Fruit fly (Drosophila melanogaster) whole organism, embryonic: ENCODE data around the gene CG7071.

ENCODE experiments used
- Aef1 ChIP-seq: fragments of 200-800 bp; sonication (Bioruptor generic); IDR thresholded peaks from 3 replicates; pipeline ENCODE4 v1.3.6; 2022; ENCODE audit warnings: missing biosample characterization, missing genetic modification characterization
- BEAF-32 ChIP-seq: fragments of 200-800 bp; sonication (Bioruptor generic); optimal IDR thresholded peaks from 3 replicates; lab custom pipeline; 2017; ENCODE audit warnings: missing biosample characterization, missing genetic modification characterization, mild to moderate bottlenecking, moderate library complexity, missing genetic modification reagents
- CG10274 ChIP-seq: fragments of 200-800 bp; sonication (Bioruptor generic); optimal IDR thresholded peaks from 3 replicates; lab custom pipeline; 2017; ENCODE audit warnings: missing biosample characterization, mild to moderate bottlenecking, missing genetic modification characterization
- CG11560 ChIP-seq: fragments of 200-800 bp; sonication (Bioruptor generic); IDR thresholded peaks from 3 replicates; pipeline ENCODE4 v1.3.6; 2022; ENCODE audit warnings: missing biosample characterization, missing genetic modification characterization
- CG11695 ChIP-seq: fragments of 200-800 bp; sonication (Bioruptor generic); IDR thresholded peaks from 3 replicates; pipeline ENCODE4 v1.3.6; 2022; ENCODE audit warnings: missing biosample characterization, missing genetic modification characterization
- CG12071 ChIP-seq: fragments of 200-800 bp; sonication (Bioruptor generic); optimal IDR thresholded peaks from 3 replicates; lab custom pipeline; 2018; ENCODE audit warnings: missing biosample characterization, mild to moderate bottlenecking, missing genetic modification characterization
- CG12104 ChIP-seq: fragments of 200-800 bp; sonication (Bioruptor generic); optimal IDR thresholded peaks from 3 replicates; lab custom pipeline; 2016; ENCODE audit warnings: missing biosample characterization, missing genetic modification characterization
- CG13287 ChIP-seq: fragments of 200-800 bp; sonication (Bioruptor generic); IDR thresholded peaks from 2 replicates; pipeline ENCODE4 v1.3.6; 2022; ENCODE audit warnings: missing biosample characterization, missing genetic modification characterization; ENCODE audit not compliant: partially characterized antibody
- CG16863 ChIP-seq: fragments of 200-800 bp; sonication (Bioruptor generic); optimal IDR thresholded peaks from 3 replicates; lab custom pipeline; 2016; ENCODE audit warnings: missing biosample characterization, missing genetic modification characterization
- CG33557 ChIP-seq: fragments of 200-800 bp; sonication (Bioruptor generic); optimal IDR thresholded peaks from 2 replicates; lab custom pipeline; 2019; ENCODE audit warnings: missing biosample characterization, mild to moderate bottlenecking, missing genetic modification characterization, moderate library complexity
- CG43689 ChIP-seq: fragments of 200-800 bp; sonication (Bioruptor generic); IDR thresholded peaks from 2 replicates; pipeline ENCODE4 v1.3.6; 2022; ENCODE audit warnings: missing biosample characterization, missing genetic modification characterization
- CG4617 ChIP-seq: fragments of 200-800 bp; sonication (Bioruptor generic); optimal IDR thresholded peaks from 3 replicates; lab custom pipeline; 2016; ENCODE audit warnings: missing biosample characterization, missing genetic modification characterization, borderline replicate concordance
- CG5180 ChIP-seq: fragments of 200-800 bp; sonication (Bioruptor generic); optimal IDR thresholded peaks from 3 replicates; lab custom pipeline; 2017; ENCODE audit warnings: missing biosample characterization, missing genetic modification characterization, mild to moderate bottlenecking, moderate library complexity, missing genetic modification reagents
- CG5245 ChIP-seq: fragments of 200-800 bp; sonication (Bioruptor generic); optimal IDR thresholded peaks from 3 replicates; lab custom pipeline; 2016; ENCODE audit warnings: missing biosample characterization, missing genetic modification characterization
- CG6175 ChIP-seq: fragments of 200-800 bp; sonication (Bioruptor generic); IDR thresholded peaks from 3 replicates; pipeline ENCODE4 v1.3.6; 2022; ENCODE audit warnings: missing biosample characterization, missing genetic modification characterization
- CG7987 ChIP-seq: fragments of 200-800 bp; sonication (Bioruptor generic); optimal IDR thresholded peaks from 2 replicates; lab custom pipeline; 2018; ENCODE audit warnings: missing biosample characterization, mild to moderate bottlenecking, missing genetic modification characterization, moderate library complexity
- CHES-1-like ChIP-seq: fragments of 200-800 bp; sonication (Bioruptor generic); optimal IDR thresholded peaks from 2 replicates; lab custom pipeline; 2016; ENCODE audit warnings: missing biosample characterization, missing genetic modification characterization
- CrebB ChIP-seq: fragments of 200-800 bp; sonication (Bioruptor generic); optimal IDR thresholded peaks from 3 replicates; lab custom pipeline; 2018; ENCODE audit warnings: missing biosample characterization, mild to moderate bottlenecking, missing genetic modification characterization
- Dll ChIP-seq: fragments of 200-800 bp; sonication (Bioruptor generic); IDR thresholded peaks from 4 replicates; pipeline ENCODE4 v1.3.6; 2022; ENCODE audit warnings: missing biosample characterization, missing genetic modification characterization; ENCODE audit not compliant: partially characterized antibody
- Dp ChIP-seq: fragments of 200-800 bp; sonication (Bioruptor generic); optimal IDR thresholded peaks from 2 replicates; lab custom pipeline; 2018; ENCODE audit warnings: missing biosample characterization, mild to moderate bottlenecking, missing genetic modification characterization, moderate library complexity
- E2f2 ChIP-seq: fragments of 200-800 bp; sonication (Bioruptor generic); IDR thresholded peaks from 2 replicates; pipeline ENCODE4 v1.3.6; 2022; ENCODE audit warnings: missing biosample characterization, missing genetic modification characterization
- Hey ChIP-seq: fragments of 200-800 bp; sonication (Bioruptor generic); optimal IDR thresholded peaks from 3 replicates; lab custom pipeline; 2018; ENCODE audit warnings: missing biosample characterization, mild to moderate bottlenecking, missing genetic modification characterization
- MBD-R2 ChIP-seq: fragments of 200-800 bp; sonication (Bioruptor generic); IDR thresholded peaks from 2 replicates; pipeline ENCODE4 v1.3.6; 2022; ENCODE audit warnings: missing biosample characterization, missing genetic modification characterization
- MESR4 ChIP-seq: fragments of 200-800 bp; sonication (Bioruptor generic); optimal IDR thresholded peaks from 2 replicates; lab custom pipeline; 2018; ENCODE audit warnings: missing biosample characterization, mild to moderate bottlenecking, missing genetic modification characterization, moderate library complexity
- Mad ChIP-seq: fragments of 200-800 bp; sonication (Bioruptor generic); optimal IDR thresholded peaks from 2 replicates; lab custom pipeline; 2016; ENCODE audit warnings: missing biosample characterization, missing genetic modification characterization
- Nf-YB ChIP-seq: fragments of 200-800 bp; sonication (Bioruptor generic); optimal IDR thresholded peaks from 3 replicates; lab custom pipeline; 2019; ENCODE audit warnings: missing biosample characterization, mild to moderate bottlenecking, missing genetic modification characterization, moderate library complexity
- Scr ChIP-seq: fragments of 200-800 bp; sonication (Bioruptor generic); IDR thresholded peaks from 2 replicates; pipeline ENCODE4 v1.3.6; 2022; ENCODE audit warnings: missing biosample characterization, missing genetic modification characterization; ENCODE audit not compliant: partially characterized antibody
- Usf ChIP-seq: fragments of 200-800 bp; sonication (Bioruptor generic); optimal IDR thresholded peaks from 2 replicates; lab custom pipeline; 2017; ENCODE audit warnings: missing genotype, missing biosample characterization, missing genetic modification characterization
- Xbp1 ChIP-seq: fragments of 200-800 bp; sonication (Bioruptor generic); optimal IDR thresholded peaks from 3 replicates; lab custom pipeline; 2016; ENCODE audit warnings: missing biosample characterization, mild to moderate bottlenecking, missing genetic modification characterization
- YL-1 ChIP-seq: fragments of 200-800 bp; sonication (Bioruptor generic); optimal IDR thresholded peaks from 3 replicates; lab custom pipeline; 2017; ENCODE audit warnings: missing biosample characterization, mild to moderate bottlenecking, missing genetic modification characterization
- amos ChIP-seq: fragments of 200-800 bp; sonication (Bioruptor generic); IDR thresholded peaks from 2 replicates; pipeline ENCODE4 v1.3.6; 2022; ENCODE audit warnings: missing biosample characterization, missing genetic modification characterization; ENCODE audit not compliant: partially characterized antibody
- bab2 ChIP-seq: fragments of 200-800 bp; sonication (Bioruptor generic); optimal IDR thresholded peaks from 2 replicates; lab custom pipeline; 2016; ENCODE audit warnings: missing biosample characterization, missing genetic modification characterization
- crol ChIP-seq: fragments of 200-800 bp; sonication (Bioruptor generic); IDR thresholded peaks from 2 replicates; pipeline ENCODE4 v1.3.6; 2022; ENCODE audit warnings: missing biosample characterization, missing genetic modification characterization
- crp ChIP-seq, 2 experiments: fragments of 200-800 bp; sonication (Bioruptor generic); optimal IDR thresholded peaks; 2 replicates in 1 of 2; 3 replicates in 1 of 2; lab custom pipeline; 2017; ENCODE audit warnings: missing biosample characterization in 2 of 2, missing genetic modification characterization in 2 of 2, mild to moderate bottlenecking in 1 of 2, moderate library complexity in 1 of 2
- dimm ChIP-seq: fragments of 200-800 bp; sonication (Bioruptor generic); IDR thresholded peaks from 2 replicates; pipeline ENCODE4 v1.3.6; 2022; ENCODE audit warnings: missing biosample characterization, missing genetic modification characterization
- dpn ChIP-seq, 2 experiments: fragments of 200-800 bp; sonication (Bioruptor generic); optimal IDR thresholded peaks; 3 replicates each; lab custom pipeline; 2016; ENCODE audit warnings: missing biosample characterization in 2 of 2, missing genetic modification characterization in 2 of 2
- gsb-n ChIP-seq: fragments of 200-800 bp; sonication (Bioruptor generic); optimal IDR thresholded peaks from 3 replicates; lab custom pipeline; 2018; ENCODE audit warnings: missing biosample characterization, mild to moderate bottlenecking, missing genetic modification characterization
- jing ChIP-seq: fragments of 200-800 bp; sonication (Bioruptor generic); optimal IDR thresholded peaks from 2 replicates; lab custom pipeline; 2018; ENCODE audit warnings: missing biosample characterization, mild to moderate bottlenecking, missing genetic modification characterization
- lbe ChIP-seq: fragments of 200-800 bp; sonication (Bioruptor generic); optimal IDR thresholded peaks from 2 replicates; lab custom pipeline; 2016; ENCODE audit warnings: missing biosample characterization, mild to moderate bottlenecking, missing genetic modification characterization
- nerfin-1 ChIP-seq: fragments of 200-800 bp; sonication (Bioruptor generic); optimal IDR thresholded peaks from 3 replicates; lab custom pipeline; 2019; ENCODE audit warnings: missing biosample characterization, mild to moderate bottlenecking, missing genetic modification characterization, moderate library complexity
- pzg ChIP-seq: fragments of 200-800 bp; sonication (Bioruptor generic); optimal IDR thresholded peaks from 3 replicates; lab custom pipeline; 2018; ENCODE audit warnings: missing biosample characterization, mild to moderate bottlenecking, missing genetic modification characterization, moderate library complexity
- ro ChIP-seq: fragments of 200-800 bp; sonication (Bioruptor generic); IDR thresholded peaks from 2 replicates; pipeline ENCODE4 v1.3.6; 2022; ENCODE audit warnings: missing biosample characterization, missing genetic modification characterization
- sd ChIP-seq: fragments of 200-800 bp; sonication (Bioruptor generic); optimal IDR thresholded peaks from 3 replicates; lab custom pipeline; 2018; ENCODE audit warnings: missing biosample characterization, mild to moderate bottlenecking, missing genetic modification characterization, moderate library complexity
- stwl ChIP-seq: fragments of 200-800 bp; sonication (Bioruptor generic); optimal IDR thresholded peaks from 3 replicates; lab custom pipeline; 2018; ENCODE audit warnings: missing biosample characterization, mild to moderate bottlenecking, missing genetic modification characterization, moderate library complexity
- sug ChIP-seq: fragments of 200-800 bp; optimal IDR thresholded peaks from 2 replicates; lab custom pipeline; 2019; ENCODE audit warnings: missing biosample characterization, mild to moderate bottlenecking, missing genetic modification characterization, moderate library complexity
- toy ChIP-seq: fragments of 200-800 bp; sonication (Bioruptor generic); IDR thresholded peaks from 2 replicates; pipeline ENCODE4 v1.3.6; 2022; ENCODE audit warnings: missing biosample characterization, missing genetic modification characterization
- unc-4 ChIP-seq: fragments of 200-800 bp; sonication (Bioruptor generic); IDR thresholded peaks from 2 replicates; pipeline ENCODE4 v1.3.6; 2022; ENCODE audit warnings: missing biosample characterization, missing genetic modification characterization; ENCODE audit not compliant: partially characterized antibody

The CG7071 gene

DNA sequence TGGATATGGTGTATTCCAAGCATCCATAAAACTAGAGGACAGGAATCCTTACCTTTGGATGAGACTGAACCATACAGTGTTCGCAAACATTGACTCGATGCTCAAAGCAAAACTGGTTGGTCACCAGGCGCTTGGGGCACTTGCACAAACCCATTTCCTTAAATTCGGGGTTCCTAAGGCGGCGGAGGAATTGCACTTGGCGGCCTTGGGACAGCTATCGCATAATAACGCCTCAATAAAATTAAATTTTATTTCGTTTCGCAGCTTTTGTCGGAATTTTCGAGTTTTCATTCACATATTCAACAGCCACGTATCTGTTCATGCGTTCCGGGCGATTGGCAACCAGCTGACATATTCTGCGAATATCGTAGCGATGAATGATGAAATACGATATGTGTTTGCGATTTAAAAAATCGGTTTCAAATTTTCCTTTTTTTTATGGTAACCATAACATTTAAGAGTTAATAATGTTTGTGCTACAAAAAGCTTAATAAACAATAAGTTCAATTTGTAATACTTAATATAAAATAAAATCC is 3.3 kb downstream of the CG7071 start, which contains the start of gene CG5382:
Gene CG5382, minus strand, starts transcription at position 324 of the 536 bp plus-strand sequence.
- peak; percentile 11 for TF ChIP-seq stwl (tag; lab: Kevin White, UChicago)
- TF ChIP-seq Aef1 (GFP tag; lab: Robert Waterston, UW), result no peak
- TF ChIP-seq BEAF-32, result peak; percentile 42
- TF ChIP-seq CG7987 (GFP tag; lab: Kevin White, UChicago), result no peak
- no peak for TF ChIP-seq CG33557 (GFP tag; lab: Kevin White, UChicago)
- TF ChIP-seq CG6175 (GFP tag; lab: Robert Waterston, UW), result no peak
- peak; percentile 34; the same call in 1 of the 2 replicates for TF ChIP-seq amos (GFP tag; lab: Robert Waterston, UW)
- peak in 1 of 2 experiments; percentile 83 for TF ChIP-seq crp (GFP tag; optimal IDR thresholded peaks at IDR 0.05; lab: Kevin White, UChicago)
- no peak for TF ChIP-seq gsb-n (tag; lab: Kevin White, UChicago)
- TF ChIP-seq Hey, result no peak
- TF ChIP-seq CG10274 (GFP tag; lab: Kevin White, UChicago), result no peak
- 0 out of 4 replicates have a peak, but pooled peaks have one; percentile 26 for TF ChIP-seq Dll (GFP tag; lab: Robert Waterston, UW)
- peak; percentile 74 for TF ChIP-seq CG4617 (GFP tag; lab: Kevin White, UChicago)
- 0 out of 2 replicates have a peak, but pooled peaks have one; percentile 27 for TF ChIP-seq unc-4 (GFP tag; lab: Robert Waterston, UW)
- peak; percentile 57 for TF ChIP-seq Xbp1 (GFP tag; lab: Kevin White, UChicago)
- TF ChIP-seq YL-1 (GFP tag; lab: Kevin White, UChicago), result peak; percentile 53
- TF ChIP-seq MESR4 (GFP tag; lab: Kevin White, UChicago), result peak; percentile 71
- TF ChIP-seq jing (GFP tag; lab: Kevin White, UChicago), result no peak
- TF ChIP-seq CG11560, result no peak
- TF ChIP-seq ro (GFP tag; lab: Robert Waterston, UW), result no peak
- TF ChIP-seq Nf-YB (GFP tag; lab: Kevin White, UChicago), result no peak
- TF ChIP-seq pzg (GFP tag; lab: Kevin White, UChicago), result peak; percentile 46
- peak; percentile 69 for TF ChIP-seq E2f2 (GFP tag; lab: Robert Waterston, UW)
- no peak for TF ChIP-seq CG12071 (GFP tag; lab: Kevin White, UChicago)
- TF ChIP-seq nerfin-1 (tag; lab: Kevin White, UChicago), result peak; percentile 36
- TF ChIP-seq Dp (GFP tag; lab: Kevin White, UChicago), result peak; percentile 50
- TF ChIP-seq CHES-1-like (GFP tag; lab: Kevin White, UChicago), result no peak
- no peak for TF ChIP-seq CG12104 (GFP tag; lab: Kevin White, UChicago)
- peak; percentile 18 for TF ChIP-seq lbe
- peak; percentile 22; the same call in 1 of the 2 replicates for TF ChIP-seq Scr (GFP tag; lab: Robert Waterston, UW)
- TF ChIP-seq MBD-R2, result peak; percentile 67
- TF ChIP-seq Usf, result no peak
- peak; percentile 30 for TF ChIP-seq sd (tag; lab: Kevin White, UChicago)
- TF ChIP-seq CG13287 (GFP tag; lab: Robert Waterston, UW), result peak; percentile 38; the same call in 1 of the 2 replicates
- TF ChIP-seq, all 482 proteins: peak for 19

DNA sequence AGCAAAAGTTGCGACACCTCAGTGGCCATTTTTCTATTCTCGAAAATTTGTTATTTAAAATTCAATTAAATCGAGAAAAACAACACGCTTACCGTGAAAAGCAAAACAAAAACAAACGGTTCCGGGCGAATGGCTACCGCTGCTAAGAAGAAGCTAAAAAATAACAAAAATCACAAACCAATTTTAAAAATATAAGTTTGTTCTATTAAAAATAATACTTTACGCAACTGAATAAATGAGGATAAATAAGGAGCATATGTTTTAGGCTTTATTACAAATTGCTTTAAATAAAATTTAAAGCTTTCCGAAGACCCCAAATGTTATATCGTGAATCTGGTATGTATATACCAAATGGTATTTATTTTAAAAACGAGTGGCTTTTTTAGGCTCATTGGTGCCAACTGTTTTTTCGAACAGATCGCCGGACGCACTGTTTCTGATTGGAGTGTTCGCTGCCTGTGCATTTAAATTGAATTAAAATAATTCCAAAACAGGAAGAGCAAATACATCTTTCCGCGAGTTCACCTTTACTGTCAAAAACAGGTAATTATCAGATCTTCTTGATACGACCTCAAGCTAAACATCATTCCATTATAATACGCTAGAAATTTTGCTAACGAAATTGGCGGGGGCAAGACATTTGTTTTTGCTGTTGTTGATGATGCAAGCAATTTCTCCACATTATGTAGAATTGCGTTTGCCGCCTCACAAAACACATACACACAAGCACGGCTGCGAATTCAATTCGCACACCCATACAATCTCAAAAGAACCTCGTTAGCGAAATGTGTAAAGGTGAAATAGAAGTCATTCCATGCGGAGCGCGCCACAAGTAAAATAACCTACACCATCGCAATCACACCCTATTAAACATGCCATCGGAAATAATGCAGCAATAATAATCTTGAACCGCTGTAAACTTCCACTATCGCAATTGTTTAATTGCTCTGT is 5.0 kb downstream of the CG7071 start, which contains the start of the genes Polr3F and PyK:
Gene Polr3F, minus strand, starts transcription at position 248 of the 951 bp plus-strand sequence.
Gene PyK, plus strand, starts transcription at position 411 of the 951 bp plus-strand sequence.
- TF ChIP-seq bab2 (GFP tag; lab: Kevin White, UChicago), result no peak
- no peak for TF ChIP-seq toy (GFP tag; lab: Robert Waterston, UW)
- no peak for TF ChIP-seq Mad (GFP tag; lab: Kevin White, UChicago)
- TF ChIP-seq CG16863 (GFP tag; lab: Kevin White, UChicago), result peak; percentile 3
- TF ChIP-seq crol (GFP tag; lab: Robert Waterston, UW), result no peak
- TF ChIP-seq nerfin-1 (tag; lab: Kevin White, UChicago), result no peak
- no peak for TF ChIP-seq CG5245
- no peak for TF ChIP-seq CG11695 (GFP tag; lab: Robert Waterston, UW)
- TF ChIP-seq CrebB (tag; lab: Kevin White, UChicago), result no peak
- TF ChIP-seq dimm (GFP tag; lab: Robert Waterston, UW), result no peak
- TF ChIP-seq CG5180 (GFP tag; lab: Kevin White, UChicago), result no peak
- TF ChIP-seq CG43689 (GFP tag; lab: Robert Waterston, UW), result no peak
- peak in 1 of 2 experiments; percentile 23 for TF ChIP-seq dpn (GFP tag; optimal IDR thresholded peaks at IDR 0.05; lab: Kevin White, UChicago)
- peak; percentile 44 for TF ChIP-seq sug
